Fruit fly (Drosophila melanogaster): ENCODE data around the gene CG10918.

The CG10918 gene

DNA sequence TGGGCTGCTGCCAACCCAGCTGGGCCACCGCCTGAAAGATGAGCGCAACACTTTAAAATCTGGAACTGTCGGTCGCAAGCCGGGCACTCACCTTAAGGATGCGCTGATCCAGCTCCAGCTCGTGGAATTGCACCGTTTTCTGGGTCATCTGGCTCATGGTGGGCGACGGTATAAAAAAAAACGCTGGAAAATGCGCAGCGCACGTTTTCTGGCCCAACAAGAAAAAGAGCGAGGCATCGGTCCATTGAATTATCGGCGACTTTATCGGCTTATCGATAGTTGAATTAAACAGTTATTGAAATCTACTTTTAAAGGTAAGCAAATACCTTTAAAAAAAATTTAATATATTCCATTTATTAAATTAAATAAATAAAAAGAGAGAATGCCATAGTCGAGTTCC lies 41.4 kb downstream of the CG10918 start, which contains the start of gene Ddx56:
Gene Ddx56, minus strand, starts transcription at position 252 of the 400 bp plus-strand sequence.
- TF ChIP-seq CG32121 (GFP tag; IDR thresholded peaks at IDR 0.05) (no peak), Ets98B (GFP tag; IDR thresholded peaks at IDR 0.05) (no peak), EcR (GFP tag; optimal IDR thresholded peaks at IDR 0.05) (no peak)
